Fruit fly (Drosophila melanogaster) whole organism, prepupa: ENCODE data around the gene CG11768.

Experiments
- Blimp-1 ChIP-seq: fragments of 200-800 bp; sonication (Bioruptor generic); optimal IDR thresholded peaks from 3 replicates; lab custom pipeline; 2017; ENCODE audit warnings: missing biosample characterization, missing genetic modification characterization, mild to moderate bottlenecking, moderate library complexity, missing genetic modification reagents
- CG10669 ChIP-seq: fragments of 200-800 bp; sonication (Bioruptor generic); optimal IDR thresholded peaks from 3 replicates; lab custom pipeline; 2018; ENCODE audit warnings: missing biosample characterization, mild to moderate bottlenecking, missing genetic modification characterization, moderate library complexity
- CG15336 ChIP-seq: fragments of 200-800 bp; sonication (Bioruptor generic); IDR thresholded peaks from 2 replicates; pipeline ENCODE4 v1.3.6; 2022; ENCODE audit warnings: missing biosample characterization, missing genetic modification characterization
- CG16779 ChIP-seq: fragments of 200-800 bp; sonication (Bioruptor generic); optimal IDR thresholded peaks from 3 replicates; lab custom pipeline; 2017; ENCODE audit warnings: missing biosample characterization, mild to moderate bottlenecking, missing genetic modification characterization
- CG3032 ChIP-seq: fragments of 200-800 bp; optimal IDR thresholded peaks from 2 replicates; lab custom pipeline; 2019; ENCODE audit warnings: missing biosample characterization, mild to moderate bottlenecking, missing genetic modification characterization, moderate library complexity
- CG31627 ChIP-seq: fragments of 200-800 bp; sonication (Bioruptor generic); optimal IDR thresholded peaks from 3 replicates; lab custom pipeline; 2016; ENCODE audit warnings: missing biosample characterization, missing genetic modification characterization
- CG34406 ChIP-seq: fragments of 200-800 bp; sonication (Bioruptor generic); optimal IDR thresholded peaks from 3 replicates; lab custom pipeline; 2016; ENCODE audit warnings: missing biosample characterization, missing genetic modification characterization
- CG3919 ChIP-seq: fragments of 200-800 bp; sonication (Bioruptor generic); optimal IDR thresholded peaks from 3 replicates; lab custom pipeline; 2016; ENCODE audit warnings: missing biosample characterization, missing genetic modification characterization
- CG4318 ChIP-seq: fragments of 200-800 bp; sonication (Bioruptor generic); optimal IDR thresholded peaks from 3 replicates; lab custom pipeline; 2017; ENCODE audit warnings: missing biosample characterization, mild to moderate bottlenecking, missing genetic modification characterization
- CG6163 ChIP-seq: fragments of 200-800 bp; sonication (Bioruptor generic); IDR thresholded peaks from 3 replicates; pipeline ENCODE4 v1.3.6; 2022; ENCODE audit warnings: missing biosample characterization, missing genetic modification characterization
- CG6276 ChIP-seq: fragments of 200-800 bp; sonication (Bioruptor generic); optimal IDR thresholded peaks from 2 replicates; lab custom pipeline; 2017; ENCODE audit warnings: missing biosample characterization, mild to moderate bottlenecking, missing genetic modification characterization
- CG6792 ChIP-seq: fragments of 200-800 bp; sonication (Bioruptor generic); optimal IDR thresholded peaks from 3 replicates; lab custom pipeline; 2016; ENCODE audit warnings: missing biosample characterization, missing genetic modification characterization
- CG6808 ChIP-seq: fragments of 200-800 bp; sonication (Bioruptor generic); optimal IDR thresholded peaks from 3 replicates; lab custom pipeline; 2017; ENCODE audit warnings: missing biosample characterization, missing genetic modification characterization, mild to moderate bottlenecking, moderate library complexity, missing genetic modification reagents
- CG6854 ChIP-seq: fragments of 200-800 bp; sonication (Bioruptor generic); optimal IDR thresholded peaks from 2 replicates; lab custom pipeline; 2017; ENCODE audit warnings: missing biosample characterization, mild to moderate bottlenecking, missing genetic modification characterization
- CG7368 ChIP-seq: fragments of 200-800 bp; sonication (Bioruptor generic); optimal IDR thresholded peaks from 3 replicates; lab custom pipeline; 2016; ENCODE audit warnings: missing biosample characterization, missing genetic modification characterization
- CG8319 ChIP-seq: fragments of 200-800 bp; sonication (Bioruptor generic); optimal IDR thresholded peaks from 3 replicates; lab custom pipeline; 2016; ENCODE audit warnings: missing biosample characterization, missing genetic modification characterization
- CG8632 ChIP-seq: fragments of 200-800 bp; sonication (Bioruptor generic); optimal IDR thresholded peaks from 3 replicates; lab custom pipeline; 2016; ENCODE audit warnings: missing biosample characterization, missing genetic modification characterization
- CG9139 ChIP-seq: fragments of 200-800 bp; sonication (Bioruptor generic); optimal IDR thresholded peaks from 3 replicates; lab custom pipeline; 2017; ENCODE audit warnings: missing biosample characterization, mild to moderate bottlenecking, missing genetic modification characterization
- Eip75B ChIP-seq: fragments of 200-800 bp; sonication (Bioruptor generic); optimal IDR thresholded peaks from 3 replicates; lab custom pipeline; 2016; ENCODE audit warnings: missing biosample characterization, missing genetic modification characterization
- Eip78C ChIP-seq: fragments of 200-800 bp; sonication (Bioruptor generic); peaks from one replicate; lab custom pipeline; 2016; ENCODE audit warnings: missing biosample characterization, missing genetic modification characterization
- Eip93F ChIP-seq: fragments of 200-800 bp; sonication (Bioruptor generic); optimal IDR thresholded peaks from 2 replicates; lab custom pipeline; 2016; ENCODE audit warnings: missing biosample characterization, mild to moderate bottlenecking, missing genetic modification characterization
- Ets21C ChIP-seq: fragments of 200-800 bp; sonication (Bioruptor generic); optimal IDR thresholded peaks from 3 replicates; lab custom pipeline; 2016; ENCODE audit warnings: missing biosample characterization, missing genetic modification characterization
- Ets96B ChIP-seq: fragments of 200-800 bp; optimal IDR thresholded peaks from 2 replicates; lab custom pipeline; 2019; ENCODE audit warnings: missing biosample characterization, mild to moderate bottlenecking, missing genetic modification characterization, moderate library complexity
- Hr38 ChIP-seq: sonication (Bioruptor generic); optimal IDR thresholded peaks from 2 replicates; lab custom pipeline; 2016; ENCODE audit warnings: missing biosample characterization, missing genetic modification characterization
- Met ChIP-seq: fragments of 200-800 bp; sonication (Bioruptor generic); optimal IDR thresholded peaks from 3 replicates; lab custom pipeline; 2016; ENCODE audit warnings: missing biosample characterization, missing genetic modification characterization
- Smox ChIP-seq: fragments of 200-800 bp; sonication (Bioruptor generic); optimal IDR thresholded peaks from 3 replicates; lab custom pipeline; 2016; ENCODE audit warnings: missing biosample characterization, missing genetic modification characterization
- Sox102F ChIP-seq: fragments of 200-800 bp; sonication (Bioruptor generic); optimal IDR thresholded peaks from 2 replicates; lab custom pipeline; 2016; ENCODE audit warnings: missing biosample characterization, mild to moderate bottlenecking, missing genetic modification characterization
- Sox14 ChIP-seq: fragments of 200-800 bp; sonication (Bioruptor generic); optimal IDR thresholded peaks from 3 replicates; lab custom pipeline; 2016; ENCODE audit warnings: missing biosample characterization, missing genetic modification characterization
- Sox15 ChIP-seq: fragments of 200-800 bp; sonication (Bioruptor generic); optimal IDR thresholded peaks from 3 replicates; lab custom pipeline; 2016; ENCODE audit warnings: missing biosample characterization, missing genetic modification characterization
- achi ChIP-seq: fragments of 200-800 bp; sonication (Bioruptor generic); optimal IDR thresholded peaks from 3 replicates; lab custom pipeline; 2016; ENCODE audit warnings: missing biosample characterization, missing genetic modification characterization
- cyc ChIP-seq: fragments of 200-800 bp; sonication (Bioruptor generic); optimal IDR thresholded peaks from 3 replicates; lab custom pipeline; 2016; ENCODE audit warnings: missing biosample characterization, missing genetic modification characterization
- eg ChIP-seq: fragments of 200-800 bp; sonication (Bioruptor generic); IDR thresholded peaks from 3 replicates; pipeline ENCODE4 v1.3.6; 2022; ENCODE audit warnings: missing biosample characterization, missing genetic modification characterization
- esn ChIP-seq: fragments of 200-800 bp; sonication (Bioruptor generic); optimal IDR thresholded peaks from 2 replicates; lab custom pipeline; 2016; ENCODE audit warnings: missing biosample characterization, mild to moderate bottlenecking, missing genetic modification characterization, moderate library complexity
- fd59A ChIP-seq: fragments of 200-800 bp; sonication (Bioruptor generic); optimal IDR thresholded peaks from 2 replicates; lab custom pipeline; 2017; ENCODE audit warnings: missing biosample characterization, mild to moderate bottlenecking, missing genetic modification characterization, missing genetic modification reagents
- fd85E ChIP-seq: fragments of 200-800 bp; sonication (Bioruptor generic); optimal IDR thresholded peaks from 3 replicates; lab custom pipeline; 2016; ENCODE audit warnings: missing biosample characterization, missing genetic modification characterization
- fkh ChIP-seq: fragments of 200-800 bp; sonication (Bioruptor generic); optimal IDR thresholded peaks from 3 replicates; lab custom pipeline; 2017; ENCODE audit warnings: missing biosample characterization, mild to moderate bottlenecking, missing genetic modification characterization, moderate library complexity
- lz ChIP-seq: fragments of 200-800 bp; sonication (Bioruptor generic); optimal IDR thresholded peaks from 3 replicates; lab custom pipeline; 2016; ENCODE audit warnings: missing biosample characterization, missing genetic modification characterization
- salr ChIP-seq, 2 experiments: fragments of 200-800 bp; sonication (Bioruptor generic); optimal IDR thresholded peaks; 3 replicates each; lab custom pipeline; 2016 to 2018; ENCODE audit warnings: missing biosample characterization in 2 of 2, missing genetic modification characterization in 2 of 2, mild to moderate bottlenecking in 1 of 2
- spab ChIP-seq: fragments of 200-800 bp; sonication (Bioruptor generic); optimal IDR thresholded peaks from 2 replicates; lab custom pipeline; 2017; ENCODE audit warnings: missing biosample characterization, mild to moderate bottlenecking, missing genetic modification characterization, missing genetic modification reagents
- svp ChIP-seq: fragments of 200-800 bp; sonication (Bioruptor generic); peaks from one replicate; lab custom pipeline; 2016; ENCODE audit warnings: missing biosample characterization, missing genetic modification characterization
- topi ChIP-seq: fragments of 200-800 bp; sonication (Bioruptor generic); optimal IDR thresholded peaks from 3 replicates; lab custom pipeline; 2016; ENCODE audit warnings: missing biosample characterization, missing genetic modification characterization
- vri ChIP-seq: fragments of 200-800 bp; sonication (Bioruptor generic); optimal IDR thresholded peaks from 3 replicates; lab custom pipeline; 2016; ENCODE audit warnings: missing biosample characterization, mild to moderate bottlenecking, missing genetic modification characterization

Gene CG11768

dm6 chr3R:8799866-8800265 lies 31.9 kb upstream of the CG11768 start:
- no peak for TF ChIP-seq spab
- TF ChIP-seq svp (GFP tag; lab: Kevin White, UChicago): peak; percentile 95
- TF ChIP-seq vri (GFP tag; lab: Kevin White, UChicago): no peak
- TF ChIP-seq CG16779: no peak
- TF ChIP-seq Eip78C: peak; percentile 57

- TF ChIP-seq Sox102F (GFP tag; lab: Kevin White, UChicago): no peak
- TF ChIP-seq CG6854 (GFP tag; lab: Kevin White, UChicago): no peak
- no peak for TF ChIP-seq eg (GFP tag; lab: Robert Waterston, UW)
- TF ChIP-seq cyc (GFP tag; lab: Kevin White, UChicago): no peak
- no peak for TF ChIP-seq Eip78C
Observed at dm6 chr3R:8798332-8798731, 30.3 kb upstream of the CG11768 start.

dm6 chr3R:8794384-8794783 lies 26.4 kb upstream of the CG11768 start, which contains the start of gene Ir85a:
Gene Ir85a, plus strand, starts transcription at chr3R:8794684.
- TF ChIP-seq Ets21C (GFP tag; lab: Kevin White, UChicago) (no peak), CG8632 (no peak), CG8319 (GFP tag; lab: Kevin White, UChicago) (no peak), lz (GFP tag; lab: Kevin White, UChicago) (no peak), CG3919 (GFP tag; lab: Kevin White, UChicago) (no peak), Smox (GFP tag; lab: Kevin White, UChicago) (no peak), spab (no peak), CG9139 (GFP tag; lab: Kevin White, UChicago) (no peak), salr (GFP tag; optimal IDR thresholded peaks at IDR 0.05; lab: Kevin White, UChicago) (no peak), Sox14 (GFP tag; lab: Kevin White, UChicago) (no peak), CG7368 (GFP tag; lab: Kevin White, UChicago) (no peak), CG16779 (no peak), CG6808 (GFP tag; lab: Kevin White, UChicago) (no peak), topi (GFP tag; lab: Kevin White, UChicago) (no peak), CG6276 (no peak), fd59A (GFP tag; lab: Kevin White, UChicago) (no peak)

- peak; percentile 53 for TF ChIP-seq Eip78C
- no peak for TF ChIP-seq CG3919 (GFP tag; lab: Kevin White, UChicago)
Observed at dm6 chr3R:8793726-8794125, 25.7 kb upstream of the CG11768 start.

dm6 chr3R:8792463-8793175 lies 24.6 kb upstream of the CG11768 start:
- TF ChIP-seq CG6792: no peak
- peak; percentile 94 for TF ChIP-seq Blimp-1 (GFP tag; lab: Kevin White, UChicago)
- no peak for TF ChIP-seq Eip93F (GFP tag; lab: Kevin White, UChicago)
- TF ChIP-seq Ets96B (tag; lab: Kevin White, UChicago): peak; percentile 45
- no peak for TF ChIP-seq fd85E (GFP tag; lab: Kevin White, UChicago)
- peak; percentile 80 for TF ChIP-seq CG6276
- peak; percentile 86 for TF ChIP-seq CG6808 (GFP tag; lab: Kevin White, UChicago)
- TF ChIP-seq vri (GFP tag; lab: Kevin White, UChicago): no peak
- TF ChIP-seq CG6163: peak; percentile 71; the same call in 2 of the 3 replicates
- TF ChIP-seq Eip75B (GFP tag; lab: Kevin White, UChicago): peak; percentile 14
- no peak for TF ChIP-seq esn (GFP tag; lab: Kevin White, UChicago)
- peak; percentile 43 for TF ChIP-seq CG3032
- TF ChIP-seq Met (GFP tag; lab: Kevin White, UChicago): no peak
- TF ChIP-seq fkh (GFP tag; lab: Kevin White, UChicago): no peak
- no peak for TF ChIP-seq Smox (GFP tag; lab: Kevin White, UChicago)
- peak; percentile 65 for TF ChIP-seq spab
- peak; percentile 63 for TF ChIP-seq CG16779
- no peak for TF ChIP-seq fd59A (GFP tag; lab: Kevin White, UChicago)
- no peak for TF ChIP-seq salr (GFP tag; optimal IDR thresholded peaks at IDR 0.05; lab: Kevin White, UChicago)
- TF ChIP-seq achi (GFP tag; lab: Kevin White, UChicago): no peak
- no peak for TF ChIP-seq CG31627
- peak; percentile 27 for TF ChIP-seq CG10669
- TF ChIP-seq Ets21C (GFP tag; lab: Kevin White, UChicago): no peak
- no peak for TF ChIP-seq Sox15 (GFP tag; lab: Kevin White, UChicago)
- no peak for TF ChIP-seq CG4318 (GFP tag; lab: Kevin White, UChicago)
- no peak for TF ChIP-seq CG34406 (GFP tag; lab: Kevin White, UChicago)
- no peak for TF ChIP-seq Hr38 (GFP tag; lab: Kevin White, UChicago)
- peak; percentile 71 for TF ChIP-seq CG15336
- no peak for TF ChIP-seq lz (GFP tag; lab: Kevin White, UChicago)
